Worm (Caenorhabditis elegans) whole organism, L1 larva: Measurements from ENCODE around the gene Y51B9A.8.

Experiments
- aly-2 ChIP-seq: fragments of 150-350 bp; optimal IDR thresholded peaks from 2 replicates; lab custom pipeline; 2014; ENCODE audit warnings: missing biosample characterization, missing genetic modification characterization
- jun-1 ChIP-seq: fragments of 150-350 bp; optimal IDR thresholded peaks from 2 replicates; lab custom pipeline; 2014; ENCODE audit warnings: missing biosample characterization, missing genetic modification reagents, missing genetic modification characterization
- nhr-11 ChIP-seq: fragments of 150-350 bp; optimal IDR thresholded peaks from 2 replicates; lab custom pipeline; 2014; ENCODE audit warnings: missing biosample characterization, missing genetic modification characterization
- snu-23 ChIP-seq: sonication (generic microtip); optimal IDR thresholded peaks from 2 replicates; lab custom pipeline; 2016; ENCODE audit warnings: missing genetic modification characterization, missing compliant biosample characterization

- TF ChIP-seq aly-2 (no peak), jun-1 (tag; lab: Kevin White, UChicago) (no peak), nhr-11 (no peak), snu-23 (GFP tag; lab: Kevin White, UChicago) (no peak)
Observed at ce11 chrII:9431119-9431518, 32.5 kb downstream of the Y51B9A.8 start.
